Fruit fly (Drosophila melanogaster) whole organism, embryonic: ENCODE results near the gene CG5687.

Experiments used
- Antp ChIP-seq: fragments of 200-800 bp; sonication (Bioruptor generic); optimal IDR thresholded peaks from 3 replicates; lab custom pipeline; 2016; ENCODE audit warnings: missing biosample characterization, missing genetic modification characterization
- BtbVII ChIP-seq: fragments of 200-800 bp; sonication (Bioruptor generic); optimal IDR thresholded peaks from 3 replicates; lab custom pipeline; 2017; ENCODE audit warnings: missing biosample characterization, mild to moderate bottlenecking, missing genetic modification characterization
- CG10274 ChIP-seq: fragments of 200-800 bp; sonication (Bioruptor generic); optimal IDR thresholded peaks from 3 replicates; lab custom pipeline; 2017; ENCODE audit warnings: missing biosample characterization, mild to moderate bottlenecking, missing genetic modification characterization
- CG12104 ChIP-seq: fragments of 200-800 bp; sonication (Bioruptor generic); optimal IDR thresholded peaks from 3 replicates; lab custom pipeline; 2016; ENCODE audit warnings: missing biosample characterization, missing genetic modification characterization
- CG12769 ChIP-seq: fragments of 200-800 bp; sonication (Bioruptor generic); optimal IDR thresholded peaks from 2 replicates; lab custom pipeline; 2019; ENCODE audit warnings: missing biosample characterization, mild to moderate bottlenecking, missing genetic modification characterization, moderate library complexity
- CG1529 ChIP-seq: fragments of 200-800 bp; sonication (Bioruptor generic); optimal IDR thresholded peaks from 3 replicates; lab custom pipeline; 2018; ENCODE audit warnings: missing biosample characterization, missing genetic modification characterization
- CG17186 ChIP-seq: fragments of 200-800 bp; sonication (Bioruptor generic); optimal IDR thresholded peaks from 3 replicates; lab custom pipeline; 2017; ENCODE audit warnings: missing biosample characterization, missing genetic modification reagents, missing genetic modification characterization
- CG18476 ChIP-seq: fragments of 200-800 bp; sonication (Bioruptor generic); optimal IDR thresholded peaks from 2 replicates; lab custom pipeline; 2016; ENCODE audit warnings: missing biosample characterization, mild to moderate bottlenecking, missing genetic modification characterization
- CG2678 ChIP-seq: fragments of 200-800 bp; sonication (Bioruptor generic); optimal IDR thresholded peaks from 3 replicates; lab custom pipeline; 2019; ENCODE audit warnings: missing biosample characterization, mild to moderate bottlenecking, missing genetic modification characterization, moderate library complexity
- CG30431 ChIP-seq: fragments of 200-800 bp; sonication (Bioruptor generic); optimal IDR thresholded peaks from 2 replicates; lab custom pipeline; 2017; ENCODE audit warnings: missing biosample characterization, missing genetic modification characterization
- CG33557 ChIP-seq: fragments of 200-800 bp; sonication (Bioruptor generic); optimal IDR thresholded peaks from 2 replicates; lab custom pipeline; 2019; ENCODE audit warnings: missing biosample characterization, mild to moderate bottlenecking, missing genetic modification characterization, moderate library complexity
- CG4360 ChIP-seq: fragments of 200-800 bp; sonication (Bioruptor generic); IDR thresholded peaks from 2 replicates; pipeline ENCODE4 v1.3.6; 2022; ENCODE audit warnings: missing biosample characterization, missing genetic modification characterization
- CG4424 ChIP-seq: fragments of 200-800 bp; sonication (Bioruptor generic); optimal IDR thresholded peaks from 3 replicates; lab custom pipeline; 2016; ENCODE audit warnings: missing biosample characterization, missing genetic modification characterization
- CG5953 ChIP-seq: fragments of 200-800 bp; sonication (Bioruptor generic); IDR thresholded peaks from 2 replicates; pipeline ENCODE4 v1.3.6; 2022; ENCODE audit warnings: missing biosample characterization, missing genetic modification characterization
- CG6272 ChIP-seq: fragments of 200-800 bp; sonication (Bioruptor generic); IDR thresholded peaks from 2 replicates; pipeline ENCODE4 v1.3.6; 2022; ENCODE audit warnings: missing biosample characterization, missing genetic modification characterization
- CG6683 ChIP-seq: fragments of 200-800 bp; sonication (Bioruptor generic); optimal IDR thresholded peaks from 2 replicates; lab custom pipeline; 2017; ENCODE audit warnings: missing biosample characterization, mild to moderate bottlenecking, missing genetic modification characterization, missing genetic modification reagents
- CG6854 ChIP-seq: fragments of 200-800 bp; sonication (Bioruptor generic); optimal IDR thresholded peaks from 3 replicates; lab custom pipeline; 2017; ENCODE audit warnings: missing biosample characterization, mild to moderate bottlenecking, missing genetic modification characterization
- CG8944 ChIP-seq: fragments of 200-800 bp; sonication (Bioruptor generic); optimal IDR thresholded peaks from 3 replicates; lab custom pipeline; 2016; ENCODE audit warnings: missing biosample characterization, missing genetic modification characterization
- CG9215 ChIP-seq: fragments of 200-800 bp; sonication (Bioruptor generic); IDR thresholded peaks from 2 replicates; pipeline ENCODE4 v1.3.6; 2022; ENCODE audit warnings: missing biosample characterization, missing genetic modification characterization
- Fer1 ChIP-seq: fragments of 200-800 bp; sonication (Bioruptor generic); optimal IDR thresholded peaks from 2 replicates; lab custom pipeline; 2017; ENCODE audit warnings: missing biosample characterization, mild to moderate bottlenecking, missing genetic modification characterization
- HLH4C ChIP-seq: fragments of 200-800 bp; sonication (Bioruptor generic); IDR thresholded peaks from 3 replicates; pipeline ENCODE4 v1.3.6; 2022; ENCODE audit warnings: missing biosample characterization, missing genetic modification characterization; ENCODE audit not compliant: partially characterized antibody
- Hsf ChIP-seq: fragments of 200-800 bp; sonication (Bioruptor generic); optimal IDR thresholded peaks from 3 replicates; lab custom pipeline; 2016; ENCODE audit warnings: missing biosample characterization, missing genetic modification characterization
- Oli ChIP-seq: fragments of 200-800 bp; sonication (Bioruptor generic); optimal IDR thresholded peaks from 2 replicates; lab custom pipeline; 2018; ENCODE audit warnings: missing biosample characterization, mild to moderate bottlenecking, missing genetic modification characterization, moderate library complexity
- Taf1 ChIP-seq: fragments of 200-800 bp; sonication (Bioruptor generic); IDR thresholded peaks from 2 replicates; pipeline ENCODE4 v1.3.6; 2022; ENCODE audit warnings: missing biosample characterization, missing genetic modification characterization
- ara ChIP-seq: fragments of 200-800 bp; sonication (Bioruptor generic); IDR thresholded peaks from 2 replicates; pipeline ENCODE4 v1.3.6; 2022; ENCODE audit warnings: missing biosample characterization, missing genetic modification characterization
- az2 ChIP-seq: fragments of 200-800 bp; sonication (Bioruptor generic); optimal IDR thresholded peaks from 3 replicates; lab custom pipeline; 2016; ENCODE audit warnings: missing biosample characterization, missing genetic modification characterization
- cas ChIP-seq: fragments of 200-800 bp; sonication (Bioruptor generic); IDR thresholded peaks from 2 replicates; pipeline ENCODE4 v1.3.6; 2022; ENCODE audit warnings: missing biosample characterization, missing genetic modification characterization
- caup ChIP-seq: fragments of 200-800 bp; sonication (Bioruptor generic); optimal IDR thresholded peaks from 3 replicates; lab custom pipeline; 2017; ENCODE audit warnings: missing biosample characterization, mild to moderate bottlenecking, missing genetic modification characterization, moderate library complexity; ENCODE audit not compliant: severe bottlenecking
- dimm ChIP-seq: fragments of 200-800 bp; sonication (Bioruptor generic); IDR thresholded peaks from 2 replicates; pipeline ENCODE4 v1.3.6; 2022; ENCODE audit warnings: missing biosample characterization, missing genetic modification characterization
- emc ChIP-seq: fragments of 200-800 bp; sonication (Bioruptor generic); optimal IDR thresholded peaks from 2 replicates; lab custom pipeline; 2016; ENCODE audit warnings: missing biosample characterization, missing genetic modification characterization
- ems ChIP-seq: fragments of 200-800 bp; sonication (Bioruptor generic); optimal IDR thresholded peaks from 3 replicates; lab custom pipeline; 2016; ENCODE audit warnings: missing biosample characterization, missing genetic modification characterization
- hb ChIP-seq: fragments of 200-800 bp; sonication (Bioruptor generic); IDR thresholded peaks from 3 replicates; pipeline ENCODE4 v1.3.6; 2022; ENCODE audit warnings: missing biosample characterization, missing genetic modification characterization; ENCODE audit not compliant: partially characterized antibody
- jigr1 ChIP-seq: fragments of 200-800 bp; sonication (Bioruptor generic); IDR thresholded peaks from 3 replicates; pipeline ENCODE4 v1.3.6; 2022; ENCODE audit warnings: missing biosample characterization, missing genetic modification characterization
- jing ChIP-seq: fragments of 200-800 bp; sonication (Bioruptor generic); optimal IDR thresholded peaks from 2 replicates; lab custom pipeline; 2018; ENCODE audit warnings: missing biosample characterization, mild to moderate bottlenecking, missing genetic modification characterization
- nau ChIP-seq: fragments of 200-800 bp; sonication (Bioruptor generic); optimal IDR thresholded peaks from 3 replicates; lab custom pipeline; 2017; ENCODE audit warnings: missing biosample characterization, mild to moderate bottlenecking, missing genetic modification characterization, missing genetic modification reagents
- org-1 ChIP-seq: fragments of 200-800 bp; sonication (Bioruptor generic); optimal IDR thresholded peaks from 2 replicates; lab custom pipeline; 2017; ENCODE audit warnings: missing biosample characterization, missing genetic modification characterization
- p53 ChIP-seq: fragments of 200-800 bp; sonication (Bioruptor generic); optimal IDR thresholded peaks from 2 replicates; lab custom pipeline; 2016; ENCODE audit warnings: missing biosample characterization, missing genetic modification characterization
- repo ChIP-seq: fragments of 200-800 bp; sonication (Bioruptor generic); optimal IDR thresholded peaks from 2 replicates; lab custom pipeline; 2016; ENCODE audit warnings: missing biosample characterization, missing genetic modification characterization
- scrt ChIP-seq: fragments of 200-800 bp; sonication (Bioruptor generic); optimal IDR thresholded peaks from 2 replicates; lab custom pipeline; 2018; ENCODE audit warnings: missing biosample characterization, mild to moderate bottlenecking, missing genetic modification characterization, moderate library complexity
- sens ChIP-seq: fragments of 200-800 bp; sonication (Bioruptor generic); peaks from one replicate; lab custom pipeline; 2016; ENCODE audit warnings: missing biosample characterization, missing genetic modification characterization
- seq ChIP-seq: fragments of 200-800 bp; sonication (Bioruptor generic); IDR thresholded peaks from 2 replicates; pipeline ENCODE4 v1.3.6; 2022; ENCODE audit warnings: missing biosample characterization, missing genetic modification characterization
- slp2 ChIP-seq: fragments of 200-800 bp; sonication (Bioruptor generic); optimal IDR thresholded peaks from 2 replicates; lab custom pipeline; 2016; ENCODE audit warnings: missing biosample characterization, missing genetic modification characterization
- sob ChIP-seq: fragments of 200-800 bp; sonication (Bioruptor generic); IDR thresholded peaks from 2 replicates; pipeline ENCODE4 v1.3.6; 2022; ENCODE audit warnings: missing biosample characterization, missing genetic modification characterization
- sqz ChIP-seq: fragments of 200-800 bp; sonication (Bioruptor generic); optimal IDR thresholded peaks from 3 replicates; lab custom pipeline; 2018; ENCODE audit warnings: missing biosample characterization, mild to moderate bottlenecking, missing genetic modification characterization
- ssp ChIP-seq: fragments of 200-800 bp; sonication (Bioruptor generic); IDR thresholded peaks from 2 replicates; pipeline ENCODE4 v1.3.6; 2022; ENCODE audit warnings: missing biosample characterization, missing genetic modification characterization
- stwl ChIP-seq: fragments of 200-800 bp; sonication (Bioruptor generic); optimal IDR thresholded peaks from 3 replicates; lab custom pipeline; 2018; ENCODE audit warnings: missing biosample characterization, mild to moderate bottlenecking, missing genetic modification characterization, moderate library complexity
- trh ChIP-seq: fragments of 200-800 bp; sonication (Bioruptor generic); optimal IDR thresholded peaks from 2 replicates; lab custom pipeline; 2016; ENCODE audit warnings: missing biosample characterization, missing genetic modification characterization
- twi ChIP-seq: fragments of 200-800 bp; optimal IDR thresholded peaks from 2 replicates; lab custom pipeline; 2019; ENCODE audit warnings: missing biosample characterization, mild to moderate bottlenecking, missing genetic modification characterization, moderate library complexity
- vnd ChIP-seq: fragments of 200-800 bp; sonication (Bioruptor generic); IDR thresholded peaks from 3 replicates; pipeline ENCODE4 v1.3.6; 2022; ENCODE audit warnings: missing biosample characterization, missing genetic modification characterization; ENCODE audit not compliant: partially characterized antibody
- wor ChIP-seq: fragments of 200-800 bp; sonication (Bioruptor generic); IDR thresholded peaks from 2 replicates; pipeline ENCODE4 v1.3.6; 2022; ENCODE audit warnings: missing biosample characterization, missing genetic modification characterization
- z ChIP-seq: fragments of 200-800 bp; sonication (Bioruptor generic); IDR thresholded peaks from 3 replicates; pipeline ENCODE4 v1.3.6; 2022; ENCODE audit warnings: missing biosample characterization, missing genetic modification characterization
- zfh1 ChIP-seq: fragments of 200-800 bp; sonication (Bioruptor generic); IDR thresholded peaks from 3 replicates; pipeline ENCODE4 v1.3.6; 2022; ENCODE audit warnings: missing biosample characterization, missing genetic modification characterization

Gene CG5687

dm6 chr3L:1962964-1963363, 24.1 kb upstream of the CG5687 start, which contains the start of gene SCOT (continued):
- peak; percentile 71 for TF ChIP-seq CG8944 (GFP tag; lab: Kevin White, UChicago)
- peak; percentile 74 for TF ChIP-seq Hsf (GFP tag; lab: Kevin White, UChicago)
- peak; percentile 43 for TF ChIP-seq CG1529 (GFP tag; lab: Kevin White, UChicago)
- peak; percentile 57 for TF ChIP-seq CG9215 (GFP tag; lab: Robert Waterston, UW)
- peak; percentile 39; the same call in 1 of the 2 replicates for TF ChIP-seq CG4360 (GFP tag; lab: Robert Waterston, UW)
- no peak for TF ChIP-seq nau (GFP tag; lab: Kevin White, UChicago)
- no peak for TF ChIP-seq CG12104 (GFP tag; lab: Kevin White, UChicago)
- no peak for TF ChIP-seq sqz (GFP tag; lab: Kevin White, UChicago)
- peak; percentile 16 for TF ChIP-seq BtbVII (GFP tag; lab: Kevin White, UChicago)
- TF ChIP-seq z (GFP tag; lab: Robert Waterston, UW): no peak
- TF ChIP-seq HLH4C (GFP tag; lab: Robert Waterston, UW): no peak
- TF ChIP-seq twi (tag; lab: Kevin White, UChicago): no peak
- peak; percentile 28 for TF ChIP-seq p53
- no peak for TF ChIP-seq CG6683 (GFP tag; lab: Kevin White, UChicago)
- TF ChIP-seq scrt (GFP tag; lab: Kevin White, UChicago): no peak
- TF ChIP-seq ssp (GFP tag; lab: Robert Waterston, UW): peak; percentile 66
- TF ChIP-seq jigr1 (GFP tag; lab: Robert Waterston, UW): peak; percentile 30; the same call in 1 of the 3 replicates
- no peak for TF ChIP-seq CG18476 (GFP tag; lab: Kevin White, UChicago)
- no peak for TF ChIP-seq stwl (tag; lab: Kevin White, UChicago)
- TF ChIP-seq slp2 (GFP tag; lab: Kevin White, UChicago): peak; percentile 29
- TF ChIP-seq CG6272 (GFP tag; lab: Robert Waterston, UW): peak; percentile 50; the same call in 1 of the 2 replicates
- TF ChIP-seq dimm: peak; percentile 49
- peak; percentile 41 for TF ChIP-seq Antp (GFP tag; lab: Kevin White, UChicago)
- no peak for TF ChIP-seq CG12769 (tag; lab: Kevin White, UChicago)
- TF ChIP-seq org-1 (GFP tag; lab: Kevin White, UChicago): peak; percentile 41
- no peak for TF ChIP-seq CG17186 (GFP tag; lab: Kevin White, UChicago)
- peak; percentile 75 for TF ChIP-seq wor (GFP tag; lab: Robert Waterston, UW)
- peak; percentile 73 for TF ChIP-seq ara (GFP tag; lab: Robert Waterston, UW)
- no peak for TF ChIP-seq CG6854 (GFP tag; lab: Kevin White, UChicago)
- TF ChIP-seq ems (GFP tag; lab: Kevin White, UChicago): peak; percentile 66
- TF ChIP-seq Fer1 (GFP tag; lab: Kevin White, UChicago): no peak
- peak; percentile 85 for TF ChIP-seq zfh1 (GFP tag; lab: Robert Waterston, UW)
- TF ChIP-seq seq: peak; percentile 78
- TF ChIP-seq emc (GFP tag; lab: Kevin White, UChicago): no peak
- no peak for TF ChIP-seq CG4424
- no peak for TF ChIP-seq repo (GFP tag; lab: Kevin White, UChicago)
- no peak for TF ChIP-seq vnd (GFP tag; lab: Robert Waterston, UW)
- no peak for TF ChIP-seq trh
- peak; percentile 77 for TF ChIP-seq az2 (GFP tag; lab: Kevin White, UChicago)
- peak; percentile 57 for TF ChIP-seq jing (GFP tag; lab: Kevin White, UChicago)
- TF ChIP-seq CG33557 (GFP tag; lab: Kevin White, UChicago): no peak
- TF ChIP-seq CG5953 (GFP tag; lab: Robert Waterston, UW): peak; percentile 84
- TF ChIP-seq hb (GFP tag; lab: Robert Waterston, UW): no peak
- TF ChIP-seq caup (GFP tag; lab: Kevin White, UChicago): no peak
- TF ChIP-seq CG10274 (GFP tag; lab: Kevin White, UChicago): no peak
- TF ChIP-seq sens: peak; percentile 97
- peak; percentile 81 for TF ChIP-seq Oli
- TF ChIP-seq sob: peak; percentile 76
- TF ChIP-seq CG2678 (tag; lab: Kevin White, UChicago): no peak
- peak; percentile 50 for TF ChIP-seq CG30431 (GFP tag; lab: Kevin White, UChicago)
- TF ChIP-seq Taf1 (GFP tag; lab: Robert Waterston, UW): no peak
- TF ChIP-seq cas: no peak
